Worm (Caenorhabditis elegans) whole organism, mixed stage, embryonic: ENCODE results near the gene prkl-1.

Experiments
- lsy-2 ChIP-seq: fragments of 150-350 bp; optimal IDR thresholded peaks from 2 replicates; lab custom pipeline; 2014; ENCODE audit warnings: missing biosample characterization, missing genetic modification characterization
- mep-1 ChIP-seq: fragments of 150-350 bp; optimal IDR thresholded peaks from 2 replicates; lab custom pipeline; 2017; ENCODE audit warnings: missing biosample characterization, missing genetic modification reagents, missing genetic modification characterization, inconsistent platforms
- nhr-12 ChIP-seq: fragments of 150-350 bp; optimal IDR thresholded peaks from 2 replicates; lab custom pipeline; 2014; ENCODE audit warnings: missing biosample characterization, missing genetic modification characterization
- nhr-237 ChIP-seq: fragments of 150-350 bp; optimal IDR thresholded peaks from 2 replicates; lab custom pipeline; 2014; ENCODE audit warnings: missing biosample characterization, missing genetic modification characterization
- nhr-28 ChIP-seq: fragments of 150-350 bp; optimal IDR thresholded peaks from 2 replicates; lab custom pipeline; 2014; ENCODE audit warnings: missing biosample characterization, missing genetic modification characterization
- nhr-76 ChIP-seq: sonication (generic microtip); optimal IDR thresholded peaks from 2 replicates; lab custom pipeline; 2017; ENCODE audit warnings: missing biosample characterization, missing genetic modification characterization
- pha-4 ChIP-seq: fragments of 150-350 bp; optimal IDR thresholded peaks from 2 replicates; lab custom pipeline; 2018; ENCODE audit warnings: missing biosample characterization, missing genetic modification reagents, missing genetic modification characterization
- sem-2 ChIP-seq: fragments of 200-800 bp; sonication (Bioruptor generic); optimal IDR thresholded peaks from 2 replicates; lab custom pipeline; 2018; ENCODE audit warnings: mild to moderate bottlenecking, missing genetic modification characterization, missing compliant biosample characterization
- snpc-4 ChIP-seq: fragments of 150-350 bp; optimal IDR thresholded peaks from 2 replicates; lab custom pipeline; 2014; ENCODE audit warnings: missing biosample characterization, missing genetic modification characterization
- tbx-8 ChIP-seq: fragments of 200-800 bp; sonication (Bioruptor generic); optimal IDR thresholded peaks from 2 replicates; lab custom pipeline; 2018; ENCODE audit warnings: mild to moderate bottlenecking, missing genetic modification characterization, moderate library complexity, missing compliant biosample characterization
- unc-39 ChIP-seq: fragments of 150-350 bp; optimal IDR thresholded peaks from 2 replicates; lab custom pipeline; 2014; ENCODE audit warnings: missing biosample characterization, missing genetic modification characterization
- unc-62 ChIP-seq: fragments of 150-350 bp; optimal IDR thresholded peaks from 2 replicates; lab custom pipeline; 2014; ENCODE audit warnings: missing biosample characterization, missing genetic modification reagents, missing genetic modification characterization
- ztf-11 ChIP-seq: fragments of 150-350 bp; optimal IDR thresholded peaks from 2 replicates; lab custom pipeline; 2014; ENCODE audit warnings: missing biosample characterization, missing genetic modification characterization

ce11 chrIV:7031019-7031418 is 44.3 kb upstream of the prkl-1 start:
- no peak for TF ChIP-seq mep-1
- TF ChIP-seq nhr-237 (tag; lab: Kevin White, UChicago) = no peak
- TF ChIP-seq unc-39 (tag; lab: Kevin White, UChicago) = no peak
- no peak for TF ChIP-seq nhr-76 (tag; lab: Kevin White, UChicago)
- no peak for TF ChIP-seq sem-2 (GFP tag; lab: Kevin White, UChicago)
- TF ChIP-seq nhr-28 (tag; lab: Kevin White, UChicago) = no peak
- TF ChIP-seq nhr-12 = no peak
- TF ChIP-seq pha-4 (tag; lab: Kevin White, UChicago) = no peak
- no peak for TF ChIP-seq tbx-8 (GFP tag; lab: Kevin White, UChicago)
- TF ChIP-seq ztf-11 (tag; lab: Kevin White, UChicago) = no peak
- no peak for TF ChIP-seq lsy-2 (tag; lab: Kevin White, UChicago)
- no peak for TF ChIP-seq snpc-4
- TF ChIP-seq unc-62 = no peak
